Worm (Caenorhabditis elegans): Measurements from ENCODE around the gene srbc-17.

- TF ChIP-seq ceh-16 (tag; optimal IDR thresholded peaks at IDR 0.05) (no peak), unc-55 (GFP tag; optimal IDR thresholded peaks at IDR 0.05) (no peak), unc-62 (GFP tag; optimal IDR thresholded peaks at IDR 0.05) (no peak), nhr-77 (tag; optimal IDR thresholded peaks at IDR 0.05) (no peak), fos-1 (tag; optimal IDR thresholded peaks at IDR 0.05) (no peak), nhr-6 (tag; optimal IDR thresholded peaks at IDR 0.05) (no peak), mab-5 (tag; optimal IDR thresholded peaks at IDR 0.05) (no peak), nhr-21 (tag; optimal IDR thresholded peaks at IDR 0.05) (no peak), snpc-4 (tag; optimal IDR thresholded peaks at IDR 0.05) (no peak), nhr-11 (tag; optimal IDR thresholded peaks at IDR 0.05) (no peak), nhr-237 (tag; optimal IDR thresholded peaks at IDR 0.05) (no peak), aly-2 (tag; optimal IDR thresholded peaks at IDR 0.05) (no peak), lin-13 (GFP tag; optimal IDR thresholded peaks at IDR 0.05) (no peak), nhr-12 (tag; optimal IDR thresholded peaks at IDR 0.05) (no peak)
Observed at ce11 chrV:2207527-2207926, 30.0 kb downstream of the srbc-17 start.

All from whole organism, L2 larva.